Fruit fly (Drosophila melanogaster) whole organism, prepupa: Measurements from ENCODE around the gene CG1662.

Source experiments
- Blimp-1 ChIP-seq: fragments of 200-800 bp; sonication (Bioruptor generic); optimal IDR thresholded peaks from 3 replicates; lab custom pipeline; 2017; ENCODE audit warnings: missing biosample characterization, missing genetic modification characterization, mild to moderate bottlenecking, moderate library complexity, missing genetic modification reagents
- CG10631 ChIP-seq: fragments of 200-800 bp; sonication (Bioruptor generic); optimal IDR thresholded peaks from 2 replicates; lab custom pipeline; 2016; ENCODE audit warnings: missing biosample characterization, missing genetic modification characterization
- CG4318 ChIP-seq: fragments of 200-800 bp; sonication (Bioruptor generic); optimal IDR thresholded peaks from 3 replicates; lab custom pipeline; 2017; ENCODE audit warnings: missing biosample characterization, mild to moderate bottlenecking, missing genetic modification characterization
- CG8119 ChIP-seq: fragments of 200-800 bp; sonication (Bioruptor generic); IDR thresholded peaks from 3 replicates; pipeline ENCODE4 v1.3.6; 2022; ENCODE audit warnings: missing biosample characterization, missing genetic modification characterization
- CG8319 ChIP-seq: fragments of 200-800 bp; sonication (Bioruptor generic); optimal IDR thresholded peaks from 3 replicates; lab custom pipeline; 2016; ENCODE audit warnings: missing biosample characterization, missing genetic modification characterization
- CG8632 ChIP-seq: fragments of 200-800 bp; sonication (Bioruptor generic); optimal IDR thresholded peaks from 3 replicates; lab custom pipeline; 2016; ENCODE audit warnings: missing biosample characterization, missing genetic modification characterization
- CG9139 ChIP-seq: fragments of 200-800 bp; sonication (Bioruptor generic); optimal IDR thresholded peaks from 3 replicates; lab custom pipeline; 2017; ENCODE audit warnings: missing biosample characterization, mild to moderate bottlenecking, missing genetic modification characterization
- Eip75B ChIP-seq: fragments of 200-800 bp; sonication (Bioruptor generic); optimal IDR thresholded peaks from 3 replicates; lab custom pipeline; 2016; ENCODE audit warnings: missing biosample characterization, missing genetic modification characterization
- Eip78C ChIP-seq: fragments of 200-800 bp; sonication (Bioruptor generic); peaks from one replicate; lab custom pipeline; 2016; ENCODE audit warnings: missing biosample characterization, missing genetic modification characterization
- Ets21C ChIP-seq: fragments of 200-800 bp; sonication (Bioruptor generic); optimal IDR thresholded peaks from 3 replicates; lab custom pipeline; 2016; ENCODE audit warnings: missing biosample characterization, missing genetic modification characterization
- Hr38 ChIP-seq: sonication (Bioruptor generic); optimal IDR thresholded peaks from 2 replicates; lab custom pipeline; 2016; ENCODE audit warnings: missing biosample characterization, missing genetic modification characterization
- cyc ChIP-seq: fragments of 200-800 bp; sonication (Bioruptor generic); optimal IDR thresholded peaks from 3 replicates; lab custom pipeline; 2016; ENCODE audit warnings: missing biosample characterization, missing genetic modification characterization
- net ChIP-seq: fragments of 200-800 bp; sonication (Bioruptor generic); optimal IDR thresholded peaks from 3 replicates; lab custom pipeline; 2016; ENCODE audit warnings: missing biosample characterization, missing genetic modification characterization

DNA sequence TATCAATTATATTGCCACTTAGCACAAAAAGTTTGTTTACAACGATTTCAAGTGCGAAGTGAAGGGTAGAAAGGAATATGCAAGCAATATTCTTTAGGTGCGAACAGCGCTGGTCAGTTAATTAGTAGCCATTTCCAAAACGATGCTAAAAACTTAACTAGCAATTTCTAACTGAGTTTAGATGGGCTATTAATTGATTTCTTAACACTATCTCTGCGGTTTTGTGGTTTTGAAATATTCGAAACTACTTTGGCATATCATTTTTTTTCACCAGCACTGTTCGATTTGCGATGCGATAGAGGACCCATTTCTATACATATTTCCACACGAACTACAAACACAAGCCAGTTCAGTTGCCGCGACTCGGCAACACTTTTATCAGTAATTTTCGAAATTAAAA, 10.8 kb upstream of the CG1662 start:
- peak; percentile 12 for TF ChIP-seq cyc (GFP tag; lab: Kevin White, UChicago)
- peak; percentile 51 for TF ChIP-seq Eip75B (GFP tag; lab: Kevin White, UChicago)
- peak; percentile 44; the same call in 1 of the 3 replicates for TF ChIP-seq CG8119 (GFP tag; lab: Robert Waterston, UW)
- peak; percentile 14 for TF ChIP-seq CG8319
- no peak for TF ChIP-seq Blimp-1 (GFP tag; lab: Kevin White, UChicago)
- peak; percentile 52 for TF ChIP-seq CG8632 (GFP tag; lab: Kevin White, UChicago)
- peak; percentile 56 for TF ChIP-seq CG10631
- no peak for TF ChIP-seq CG9139 (GFP tag; lab: Kevin White, UChicago)
- TF ChIP-seq Ets21C (GFP tag; lab: Kevin White, UChicago): no peak
- TF ChIP-seq Hr38 (GFP tag; lab: Kevin White, UChicago): no peak
- peak; percentile 28 for TF ChIP-seq CG4318 (GFP tag; lab: Kevin White, UChicago)
- TF ChIP-seq net (GFP tag; lab: Kevin White, UChicago): peak; percentile 57
- TF ChIP-seq Eip78C: peak; percentile 88
